Fruit fly (Drosophila melanogaster) whole organism, embryonic: ENCODE measurements around the gene Coq7.
A peak's percentile ranks its signal among the peaks of the same experiment; 100 is the strongest.

ENCODE experiments used
- Aef1 ChIP-seq: fragments of 200-800 bp; sonication (Bioruptor generic); IDR thresholded peaks from 3 replicates; pipeline ENCODE4 v1.3.6; 2022; ENCODE audit warnings: missing biosample characterization, missing genetic modification characterization
- B-H1 ChIP-seq: fragments of 200-800 bp; sonication (Bioruptor generic); IDR thresholded peaks from 3 replicates; pipeline ENCODE4 v1.3.6; 2022; ENCODE audit warnings: missing biosample characterization, missing genetic modification characterization
- Bdp1 ChIP-seq: fragments of 200-800 bp; sonication (Bioruptor generic); optimal IDR thresholded peaks from 3 replicates; lab custom pipeline; 2016; ENCODE audit warnings: missing biosample characterization, missing genetic modification characterization
- CG1024 ChIP-seq: fragments of 200-800 bp; sonication (Bioruptor generic); IDR thresholded peaks from 2 replicates; pipeline ENCODE4 v1.3.6; 2022; ENCODE audit warnings: missing biosample characterization, missing genetic modification characterization
- CG10959 ChIP-seq: fragments of 200-800 bp; sonication (Bioruptor generic); IDR thresholded peaks from 2 replicates; pipeline ENCODE4 v1.3.6; 2022; ENCODE audit warnings: missing biosample characterization, missing genetic modification characterization
- CG11398 ChIP-seq: fragments of 200-800 bp; sonication (Bioruptor generic); optimal IDR thresholded peaks from 2 replicates; lab custom pipeline; 2016; ENCODE audit warnings: missing biosample characterization, missing genetic modification characterization
- CG12236 ChIP-seq: fragments of 200-800 bp; sonication (Bioruptor generic); optimal IDR thresholded peaks from 2 replicates; lab custom pipeline; 2016; ENCODE audit warnings: missing biosample characterization, missing genetic modification characterization
- CG12299 ChIP-seq: fragments of 200-800 bp; sonication (Bioruptor generic); optimal IDR thresholded peaks from 2 replicates; lab custom pipeline; 2018; ENCODE audit warnings: missing biosample characterization, mild to moderate bottlenecking, missing genetic modification characterization
- CG13123 ChIP-seq: fragments of 200-800 bp; sonication (Bioruptor generic); optimal IDR thresholded peaks from 2 replicates; lab custom pipeline; 2016; ENCODE audit warnings: missing biosample characterization, missing genetic modification characterization
- CG14014 ChIP-seq: fragments of 200-800 bp; sonication (Bioruptor generic); IDR thresholded peaks from 2 replicates; pipeline ENCODE4 v1.3.6; 2022; ENCODE audit warnings: missing biosample characterization, missing genetic modification characterization
- CG15479 ChIP-seq: fragments of 200-800 bp; sonication (Bioruptor generic); optimal IDR thresholded peaks from 3 replicates; lab custom pipeline; 2019; ENCODE audit warnings: missing biosample characterization, mild to moderate bottlenecking, missing genetic modification characterization, moderate library complexity
- CG1603 ChIP-seq: fragments of 200-800 bp; sonication (Bioruptor generic); optimal IDR thresholded peaks from 2 replicates; lab custom pipeline; 2019; ENCODE audit warnings: missing biosample characterization, mild to moderate bottlenecking, missing genetic modification characterization, moderate library complexity
- CG1792 ChIP-seq: fragments of 200-800 bp; sonication (Bioruptor generic); optimal IDR thresholded peaks from 2 replicates; lab custom pipeline; 2016; ENCODE audit warnings: missing biosample characterization, missing genetic modification characterization
- CG3065 ChIP-seq: fragments of 200-800 bp; sonication (Bioruptor generic); optimal IDR thresholded peaks from 2 replicates; lab custom pipeline; 2016; ENCODE audit warnings: missing biosample characterization, missing genetic modification characterization
- CG31441 ChIP-seq: fragments of 200-800 bp; sonication (Bioruptor generic); IDR thresholded peaks from 2 replicates; pipeline ENCODE4 v1.3.6; 2022; ENCODE audit warnings: missing biosample characterization, missing genetic modification characterization
- CG33557 ChIP-seq: fragments of 200-800 bp; sonication (Bioruptor generic); optimal IDR thresholded peaks from 2 replicates; lab custom pipeline; 2019; ENCODE audit warnings: missing biosample characterization, mild to moderate bottlenecking, missing genetic modification characterization, moderate library complexity
- CG34422 ChIP-seq: fragments of 200-800 bp; sonication (Bioruptor generic); IDR thresholded peaks from 3 replicates; pipeline ENCODE4 v1.3.6; 2022; ENCODE audit warnings: missing biosample characterization, missing genetic modification characterization
- CG3995 ChIP-seq: fragments of 200-800 bp; sonication (Bioruptor generic); optimal IDR thresholded peaks from 3 replicates; lab custom pipeline; 2016; ENCODE audit warnings: missing biosample characterization, missing genetic modification characterization
- CG42726 ChIP-seq: fragments of 200-800 bp; sonication (Bioruptor generic); IDR thresholded peaks from 2 replicates; pipeline ENCODE4 v1.3.6; 2022; ENCODE audit warnings: missing biosample characterization, missing genetic modification characterization; ENCODE audit not compliant: partially characterized antibody
- CG43689 ChIP-seq: fragments of 200-800 bp; sonication (Bioruptor generic); IDR thresholded peaks from 2 replicates; pipeline ENCODE4 v1.3.6; 2022; ENCODE audit warnings: missing biosample characterization, missing genetic modification characterization
- CG5953 ChIP-seq: fragments of 200-800 bp; sonication (Bioruptor generic); IDR thresholded peaks from 2 replicates; pipeline ENCODE4 v1.3.6; 2022; ENCODE audit warnings: missing biosample characterization, missing genetic modification characterization
- CG7271 ChIP-seq: fragments of 200-800 bp; sonication (Bioruptor generic); optimal IDR thresholded peaks from 2 replicates; lab custom pipeline; 2018; ENCODE audit warnings: missing biosample characterization, mild to moderate bottlenecking, missing genetic modification characterization, moderate library complexity
- CG8388 ChIP-seq: fragments of 200-800 bp; sonication (Bioruptor generic); optimal IDR thresholded peaks from 2 replicates; lab custom pipeline; 2019; ENCODE audit warnings: missing biosample characterization, mild to moderate bottlenecking, missing genetic modification characterization, moderate library complexity
- CG8478 ChIP-seq: fragments of >200 bp; optimal IDR thresholded peaks from 2 replicates; lab custom pipeline; 2018
- CTCF ChIP-seq: fragments of 200-800 bp; sonication (Bioruptor generic); optimal IDR thresholded peaks from 2 replicates; lab custom pipeline; 2017; ENCODE audit warnings: missing biosample characterization, mild to moderate bottlenecking, missing genetic modification characterization, moderate library complexity
- Camta ChIP-seq: fragments of 200-800 bp; sonication (Bioruptor generic); optimal IDR thresholded peaks from 2 replicates; lab custom pipeline; 2016; ENCODE audit warnings: missing biosample characterization, missing genetic modification characterization
- Chrac-16 ChIP-seq: fragments of 200-800 bp; sonication (Bioruptor generic); optimal IDR thresholded peaks from 3 replicates; lab custom pipeline; 2016; ENCODE audit warnings: missing biosample characterization, missing genetic modification characterization
- Ets97D ChIP-seq: fragments of 200-800 bp; sonication (Bioruptor generic); optimal IDR thresholded peaks from 3 replicates; lab custom pipeline; 2016; ENCODE audit warnings: missing biosample characterization, missing genetic modification characterization
- Gug ChIP-seq: fragments of 200-800 bp; sonication (Bioruptor generic); IDR thresholded peaks from 4 replicates; pipeline ENCODE4 v1.3.6; 2022; ENCODE audit warnings: missing biosample characterization, missing genetic modification characterization
- H2.0 ChIP-seq: fragments of 200-800 bp; sonication (Bioruptor generic); IDR thresholded peaks from 2 replicates; pipeline ENCODE4 v1.3.6; 2022; ENCODE audit warnings: missing biosample characterization, missing genetic modification characterization
- HLH3B ChIP-seq: fragments of 200-800 bp; sonication (Bioruptor generic); IDR thresholded peaks from 2 replicates; pipeline ENCODE4 v1.3.6; 2022; ENCODE audit warnings: missing biosample characterization, missing genetic modification characterization
- HLH4C ChIP-seq: fragments of 200-800 bp; sonication (Bioruptor generic); IDR thresholded peaks from 3 replicates; pipeline ENCODE4 v1.3.6; 2022; ENCODE audit warnings: missing biosample characterization, missing genetic modification characterization; ENCODE audit not compliant: partially characterized antibody
- Max ChIP-seq: fragments of 200-800 bp; sonication (Bioruptor generic); optimal IDR thresholded peaks from 2 replicates; lab custom pipeline; 2016; ENCODE audit warnings: missing biosample characterization, mild to moderate bottlenecking, missing genetic modification characterization
- Med ChIP-seq: fragments of 200-800 bp; sonication (Bioruptor generic); peaks from one replicate; lab custom pipeline; 2016; ENCODE audit warnings: missing biosample characterization, missing genetic modification characterization, mild to moderate bottlenecking, inconsistent platforms, moderate library complexity
- Ptx1 ChIP-seq: fragments of 200-800 bp; sonication (Bioruptor generic); IDR thresholded peaks from 2 replicates; pipeline ENCODE4 v1.3.6; 2022; ENCODE audit warnings: missing biosample characterization, missing genetic modification characterization
- YL-1 ChIP-seq: fragments of 200-800 bp; sonication (Bioruptor generic); optimal IDR thresholded peaks from 3 replicates; lab custom pipeline; 2017; ENCODE audit warnings: missing biosample characterization, mild to moderate bottlenecking, missing genetic modification characterization
- abd-A ChIP-seq: fragments of 200-800 bp; sonication (Bioruptor generic); optimal IDR thresholded peaks from 3 replicates; lab custom pipeline; 2019; ENCODE audit warnings: missing biosample characterization, mild to moderate bottlenecking, missing genetic modification characterization, moderate library complexity
- ase ChIP-seq: fragments of 200-800 bp; sonication (Bioruptor generic); IDR thresholded peaks from 3 replicates; pipeline ENCODE4 v1.3.6; 2022; ENCODE audit warnings: missing biosample characterization, missing genetic modification characterization
- ato ChIP-seq: fragments of 200-800 bp; sonication (Bioruptor generic); IDR thresholded peaks from 2 replicates; pipeline ENCODE4 v1.3.6; 2022; ENCODE audit warnings: missing biosample characterization, missing genetic modification characterization; ENCODE audit not compliant: partially characterized antibody
- da ChIP-seq: fragments of 200-800 bp; sonication (Bioruptor generic); optimal IDR thresholded peaks from 2 replicates; lab custom pipeline; 2016; ENCODE audit warnings: missing biosample characterization, missing genetic modification characterization
- eve ChIP-seq, 2 experiments: fragments of >200 bp; optimal IDR thresholded peaks; 2 replicates each; lab custom pipeline; 2017; ENCODE audit warnings: missing biosample characterization in 2 of 2, missing genetic modification characterization in 2 of 2
- gsb-n ChIP-seq: fragments of 200-800 bp; sonication (Bioruptor generic); optimal IDR thresholded peaks from 3 replicates; lab custom pipeline; 2018; ENCODE audit warnings: missing biosample characterization, mild to moderate bottlenecking, missing genetic modification characterization
- inv ChIP-seq: fragments of 200-800 bp; sonication (Bioruptor generic); IDR thresholded peaks from 2 replicates; pipeline ENCODE4 v1.3.6; 2022; ENCODE audit warnings: missing biosample characterization, missing genetic modification characterization; ENCODE audit not compliant: partially characterized antibody
- lmd ChIP-seq: fragments of 200-800 bp; sonication (Bioruptor generic); IDR thresholded peaks from 2 replicates; pipeline ENCODE4 v1.3.6; 2022; ENCODE audit warnings: missing biosample characterization, missing genetic modification characterization
- pan ChIP-seq, 4 experiments: fragments of >200 bp in 3 of 4; fragments of 200-800 bp in 1 of 4; sonication (Bioruptor generic) in 1 of 4; optimal IDR thresholded peaks in 3 of 4; IDR thresholded peaks in 1 of 4; 2 replicates each; pipeline versions ENCODE4 v1.3.6 to Lab custom; 2017 to 2022; ENCODE audit warnings: missing biosample characterization in 2 of 4, missing genetic modification characterization in 2 of 4, mixed read lengths in 1 of 4
- pnt ChIP-seq: fragments of 200-800 bp; sonication (Bioruptor generic); optimal IDR thresholded peaks from 3 replicates; lab custom pipeline; 2016; ENCODE audit warnings: missing biosample characterization, missing genetic modification characterization
- ranshi ChIP-seq: fragments of 200-800 bp; sonication (Bioruptor generic); IDR thresholded peaks from 2 replicates; pipeline ENCODE4 v1.3.6; 2022; ENCODE audit warnings: missing biosample characterization, missing genetic modification characterization
- sisA ChIP-seq: fragments of 200-800 bp; sonication (Bioruptor generic); IDR thresholded peaks from 2 replicates; pipeline ENCODE4 v1.3.6; 2022; ENCODE audit warnings: missing biosample characterization, missing genetic modification characterization
- slbo ChIP-seq: fragments of 200-800 bp; sonication (Bioruptor generic); IDR thresholded peaks from 2 replicates; pipeline ENCODE4 v1.3.6; 2022; ENCODE audit warnings: missing biosample characterization, missing genetic modification characterization
- toy ChIP-seq: fragments of 200-800 bp; sonication (Bioruptor generic); IDR thresholded peaks from 2 replicates; pipeline ENCODE4 v1.3.6; 2022; ENCODE audit warnings: missing biosample characterization, missing genetic modification characterization
- vvl ChIP-seq: fragments of 200-800 bp; sonication (Bioruptor generic); IDR thresholded peaks from 2 replicates; pipeline ENCODE4 v1.3.6; 2022; ENCODE audit warnings: missing biosample characterization, missing genetic modification characterization
- z ChIP-seq: fragments of 200-800 bp; sonication (Bioruptor generic); IDR thresholded peaks from 3 replicates; pipeline ENCODE4 v1.3.6; 2022; ENCODE audit warnings: missing biosample characterization, missing genetic modification characterization

Coq7 gene

dm6 chrX:6792891-6793290, 21.9 kb downstream of the Coq7 start (continued):
- TF ChIP-seq B-H1 (GFP tag; lab: Robert Waterston, UW) (peak; percentile 25; the same call in 1 of the 3 replicates), ase (0 out of 3 replicates have a peak, but pooled peaks have one; percentile 16), vvl (GFP tag; lab: Robert Waterston, UW) (peak; percentile 27; the same call in 1 of the 2 replicates), H2.0 (peak; percentile 22; the same call in 1 of the 2 replicates), ranshi (GFP tag; lab: Robert Waterston, UW) (0 out of 2 replicates have a peak, but pooled peaks have one; percentile 9), Aef1 (GFP tag; lab: Robert Waterston, UW) (0 out of 3 replicates have a peak, but pooled peaks have one; percentile 9), pan (optimal IDR thresholded peaks at IDR 0.05; lab: Kevin White, UChicago) (no peak), pan (GFP tag; optimal IDR thresholded peaks at IDR 0.05 in 1 of 2, IDR thresholded peaks at IDR 0.05 in 1 of 2) (peak in 1 of 2 experiments; percentile 28), CG14014 (0 out of 2 replicates have a peak, but pooled peaks have one; percentile 20), Med (GFP tag; lab: Kevin White, UChicago) (peak; percentile 62), Gug (GFP tag; lab: Robert Waterston, UW) (peak; percentile 7; the same call in 1 of the 4 replicates), CG5953 (0 out of 2 replicates have a peak, but pooled peaks have one; percentile 4), CG7271 (tag; lab: Kevin White, UChicago) (no peak), CG13123 (GFP tag; lab: Kevin White, UChicago) (no peak), sisA (GFP tag; lab: Robert Waterston, UW) (peak; percentile 58), CG8388 (no peak), slbo (GFP tag; lab: Robert Waterston, UW) (peak; percentile 54), lmd (peak; percentile 33; the same call in 1 of the 2 replicates), eve (GFP tag; optimal IDR thresholded peaks at IDR 0.05; lab: Kevin White, UChicago) (no peak), Bdp1 (GFP tag; lab: Kevin White, UChicago) (no peak), CG42726 (no peak), Ptx1 (GFP tag; lab: Robert Waterston, UW) (peak; percentile 53)

- TF ChIP-seq CG11398 (GFP tag; lab: Kevin White, UChicago), result peak; percentile 42
- TF ChIP-seq CG12236 (GFP tag; lab: Kevin White, UChicago), result no peak
- TF ChIP-seq CG1024 (GFP tag; lab: Robert Waterston, UW), result 0 out of 2 replicates have a peak, but pooled peaks have one; percentile 5
- TF ChIP-seq CG8478, result no peak
- no peak for TF ChIP-seq inv (GFP tag; lab: Robert Waterston, UW)
- TF ChIP-seq HLH4C (GFP tag; lab: Robert Waterston, UW), result no peak
- TF ChIP-seq CG1792, result peak; percentile 42
- TF ChIP-seq CG3065, result peak; percentile 12
- TF ChIP-seq gsb-n (tag; lab: Kevin White, UChicago), result no peak
- peak; percentile 54 for TF ChIP-seq pnt (GFP tag; lab: Kevin White, UChicago)
- TF ChIP-seq HLH3B (GFP tag; lab: Robert Waterston, UW), result peak; percentile 72
- peak; percentile 72 for TF ChIP-seq CG34422 (GFP tag; lab: Robert Waterston, UW)
- peak; percentile 3 for TF ChIP-seq YL-1
- no peak for TF ChIP-seq abd-A
- TF ChIP-seq z (GFP tag; lab: Robert Waterston, UW), result no peak
- peak; percentile 69 for TF ChIP-seq CG31441 (GFP tag; lab: Robert Waterston, UW)
- TF ChIP-seq CTCF (GFP tag; lab: Kevin White, UChicago), result no peak
- TF ChIP-seq Ets97D, result peak; percentile 10
- peak; percentile 51 for TF ChIP-seq CG3995 (GFP tag; lab: Kevin White, UChicago)
- TF ChIP-seq CG12299, result no peak
- no peak for TF ChIP-seq CG10959 (GFP tag; lab: Robert Waterston, UW)
- TF ChIP-seq toy (GFP tag; lab: Robert Waterston, UW), result peak; percentile 65
- no peak for TF ChIP-seq CG33557 (GFP tag; lab: Kevin White, UChicago)
- TF ChIP-seq CG15479, result no peak
- TF ChIP-seq Max (GFP tag; lab: Kevin White, UChicago), result peak; percentile 39
- peak; percentile 56 for TF ChIP-seq Chrac-16 (GFP tag; lab: Kevin White, UChicago)
- TF ChIP-seq da (GFP tag; lab: Kevin White, UChicago), result peak; percentile 30
- TF ChIP-seq CG43689 (GFP tag; lab: Robert Waterston, UW), result peak; percentile 32; the same call in 1 of the 2 replicates
- TF ChIP-seq vvl (GFP tag; lab: Robert Waterston, UW), result peak; percentile 81
- peak; percentile 81 for TF ChIP-seq CG1603 (tag; lab: Kevin White, UChicago)
- TF ChIP-seq ato, result no peak
- peak; percentile 51 for TF ChIP-seq Camta
These were observed 22.4 kb downstream of the Coq7 start for dm6 chrX:6793390-6793789.
